Fruit fly (Drosophila melanogaster) whole organism, wandering third instar larva: Measurements from ENCODE around the gene Lrr47.
A peak's percentile ranks its signal among the peaks of the same experiment; 100 is the strongest.

Experiments
- Abd-B ChIP-seq: fragments of >200 bp; optimal IDR thresholded peaks from 2 replicates; lab custom pipeline; 2017; ENCODE audit warnings: missing biosample characterization, missing genetic modification characterization
- CG32264 ChIP-seq: fragments of 200-800 bp; sonication (Bioruptor generic); optimal IDR thresholded peaks from 2 replicates; lab custom pipeline; 2016; ENCODE audit warnings: missing biosample characterization, missing genetic modification characterization
- CG9705 ChIP-seq: fragments of 200-800 bp; sonication (Bioruptor generic); optimal IDR thresholded peaks from 2 replicates; lab custom pipeline; 2018; ENCODE audit warnings: missing biosample characterization, mild to moderate bottlenecking, missing genetic modification characterization
- CrebA ChIP-seq: fragments of 200-800 bp; sonication (Bioruptor generic); optimal IDR thresholded peaks from 2 replicates; lab custom pipeline; 2016; ENCODE audit warnings: missing biosample characterization, mild to moderate bottlenecking, missing genetic modification characterization, borderline replicate concordance
- Dfd ChIP-seq: fragments of >200 bp; optimal IDR thresholded peaks from 2 replicates; lab custom pipeline; 2017; ENCODE audit warnings: missing biosample characterization, missing genetic modification characterization
- GATAd ChIP-seq: sonication (Bioruptor generic); optimal IDR thresholded peaks from 2 replicates; lab custom pipeline; 2016; ENCODE audit warnings: missing biosample characterization, missing genetic modification characterization
- HLH106 ChIP-seq: fragments of 200-800 bp; optimal IDR thresholded peaks from 3 replicates; lab custom pipeline; 2019; ENCODE audit warnings: missing biosample characterization, mild to moderate bottlenecking, missing genetic modification characterization, moderate library complexity
- Hnf4 ChIP-seq: fragments of 200-800 bp; sonication (Bioruptor generic); optimal IDR thresholded peaks from 2 replicates; lab custom pipeline; 2016; ENCODE audit warnings: missing biosample characterization, mild to moderate bottlenecking, missing genetic modification characterization
- Hr83 ChIP-seq: fragments of 200-300 bp; sonication (Bioruptor generic); optimal IDR thresholded peaks from 2 replicates; lab custom pipeline; 2016; ENCODE audit warnings: missing biosample characterization, mild to moderate bottlenecking, missing genetic modification characterization, moderate library complexity; ENCODE audit not compliant: poor library complexity, severe bottlenecking
- Jra ChIP-seq: sonication (Bioruptor generic); optimal IDR thresholded peaks from 2 replicates; lab custom pipeline; 2016; ENCODE audit warnings: missing biosample characterization, missing genetic modification characterization
- Mio ChIP-seq: sonication (Bioruptor generic); optimal IDR thresholded peaks from 2 replicates; lab custom pipeline; 2016; ENCODE audit warnings: missing biosample characterization, missing genetic modification characterization
- Myc ChIP-seq: fragments of >200 bp; optimal IDR thresholded peaks from 2 replicates; lab custom pipeline; 2017
- N ChIP-seq: fragments of >200 bp; optimal IDR thresholded peaks from 2 replicates; lab custom pipeline; 2018; ENCODE audit warnings: missing biosample characterization, missing external identifiers, missing genetic modification characterization
- OdsH ChIP-seq: fragments of 200-800 bp; sonication (Bioruptor generic); optimal IDR thresholded peaks from 2 replicates; lab custom pipeline; 2016; ENCODE audit warnings: missing biosample characterization, mild to moderate bottlenecking, missing genetic modification characterization
- Rel ChIP-seq, 2 experiments: fragments of 200-800 bp; sonication (Bioruptor generic) in 1 of 2; optimal IDR thresholded peaks; 2 replicates in 1 of 2; 3 replicates in 1 of 2; lab custom pipeline; 2016 to 2019; ENCODE audit warnings: mild to moderate bottlenecking in 2 of 2, missing biosample characterization in 2 of 2, missing genetic modification characterization in 2 of 2, moderate library complexity in 1 of 2
- Sp1 ChIP-seq: fragments of 200-800 bp; sonication (Bioruptor generic); optimal IDR thresholded peaks from 3 replicates; lab custom pipeline; 2019; ENCODE audit warnings: missing biosample characterization, mild to moderate bottlenecking, missing genetic modification characterization, moderate library complexity
- Vsx2 ChIP-seq: fragments of 200-300, 225-300 bp; sonication (Bioruptor generic); optimal IDR thresholded peaks from 2 replicates; lab custom pipeline; 2018; ENCODE audit warnings: missing biosample characterization, missing genetic modification characterization; ENCODE audit not compliant: partially characterized antibody
- br ChIP-seq: fragments of 200-800 bp; sonication (Bioruptor generic); optimal IDR thresholded peaks from 2 replicates; lab custom pipeline; 2016; ENCODE audit warnings: missing biosample characterization, missing genetic modification characterization
- brk ChIP-seq: fragments of 200-800 bp; sonication (Bioruptor generic); optimal IDR thresholded peaks from 2 replicates; lab custom pipeline; 2016; ENCODE audit warnings: missing biosample characterization, mild to moderate bottlenecking, missing genetic modification characterization
- dl ChIP-seq, 2 experiments: fragments of 175-275, 200-275 bp in 1 of 2; fragments of 200-275 bp in 1 of 2; sonication (Bioruptor generic); optimal IDR thresholded peaks; lab custom pipeline; 2018; ENCODE audit warnings: mild to moderate bottlenecking in 2 of 2, missing biosample characterization in 2 of 2, missing genetic modification characterization in 2 of 2, moderate library complexity in 2 of 2; ENCODE audit not compliant: partially characterized antibody in 2 of 2, insufficient read depth in 1 of 2
- dsf ChIP-seq: sonication (Bioruptor generic); optimal IDR thresholded peaks from 2 replicates; lab custom pipeline; 2016; ENCODE audit warnings: missing biosample characterization, missing genetic modification characterization, borderline replicate concordance
- foxo ChIP-seq, 2 experiments: fragments of 200-800 bp; sonication (Bioruptor generic); optimal IDR thresholded peaks; 2 replicates in 1 of 2; 3 replicates in 1 of 2; lab custom pipeline; 2016 to 2017; ENCODE audit warnings: missing biosample characterization in 2 of 2, missing genetic modification characterization in 2 of 2
- fru ChIP-seq: fragments of 200-800 bp; sonication (Bioruptor generic); optimal IDR thresholded peaks from 3 replicates; lab custom pipeline; 2016; ENCODE audit warnings: missing biosample characterization, mild to moderate bottlenecking, missing genetic modification characterization
- h ChIP-seq: fragments of 200-800 bp; sonication (Bioruptor generic); optimal IDR thresholded peaks from 3 replicates; lab custom pipeline; 2016; ENCODE audit warnings: missing biosample characterization, mild to moderate bottlenecking, missing genetic modification characterization
- jim ChIP-seq: fragments of 175-275, 200-325 bp; sonication (Bioruptor generic); optimal IDR thresholded peaks from 2 replicates; lab custom pipeline; 2016; ENCODE audit warnings: missing biosample characterization, mild to moderate bottlenecking, missing genetic modification characterization
- lola ChIP-seq: fragments of >200 bp; optimal IDR thresholded peaks from 2 replicates; lab custom pipeline; 2017; ENCODE audit warnings: missing biosample characterization, missing genetic modification characterization
- pan ChIP-seq: fragments of >200 bp; optimal IDR thresholded peaks from 2 replicates; lab custom pipeline; 2017
- psq ChIP-seq: fragments of 200-800 bp; sonication (Bioruptor generic); optimal IDR thresholded peaks from 3 replicates; lab custom pipeline; 2017; ENCODE audit warnings: missing biosample characterization, mild to moderate bottlenecking, missing genetic modification characterization, moderate library complexity
- rgr ChIP-seq: fragments of 200-800 bp; sonication (Bioruptor generic); optimal IDR thresholded peaks from 3 replicates; lab custom pipeline; 2016; ENCODE audit warnings: missing biosample characterization, mild to moderate bottlenecking, missing genetic modification characterization
- sv ChIP-seq: fragments of 200-800 bp; sonication (Bioruptor generic); optimal IDR thresholded peaks from 3 replicates; lab custom pipeline; 2016; ENCODE audit warnings: missing biosample characterization, missing genetic modification characterization
- tai ChIP-seq: sonication (Bioruptor generic); optimal IDR thresholded peaks from 2 replicates; lab custom pipeline; 2016; ENCODE audit warnings: missing biosample characterization, missing genetic modification characterization
- usp ChIP-seq: fragments of >200 bp; optimal IDR thresholded peaks from 2 replicates; lab custom pipeline; 2017; ENCODE audit warnings: missing biosample characterization, missing genetic modification characterization
- woc ChIP-seq: sonication (Bioruptor generic); optimal IDR thresholded peaks from 2 replicates; lab custom pipeline; 2016; ENCODE audit warnings: missing biosample characterization, mild to moderate bottlenecking, missing genetic modification characterization

The Lrr47 gene

DNA sequence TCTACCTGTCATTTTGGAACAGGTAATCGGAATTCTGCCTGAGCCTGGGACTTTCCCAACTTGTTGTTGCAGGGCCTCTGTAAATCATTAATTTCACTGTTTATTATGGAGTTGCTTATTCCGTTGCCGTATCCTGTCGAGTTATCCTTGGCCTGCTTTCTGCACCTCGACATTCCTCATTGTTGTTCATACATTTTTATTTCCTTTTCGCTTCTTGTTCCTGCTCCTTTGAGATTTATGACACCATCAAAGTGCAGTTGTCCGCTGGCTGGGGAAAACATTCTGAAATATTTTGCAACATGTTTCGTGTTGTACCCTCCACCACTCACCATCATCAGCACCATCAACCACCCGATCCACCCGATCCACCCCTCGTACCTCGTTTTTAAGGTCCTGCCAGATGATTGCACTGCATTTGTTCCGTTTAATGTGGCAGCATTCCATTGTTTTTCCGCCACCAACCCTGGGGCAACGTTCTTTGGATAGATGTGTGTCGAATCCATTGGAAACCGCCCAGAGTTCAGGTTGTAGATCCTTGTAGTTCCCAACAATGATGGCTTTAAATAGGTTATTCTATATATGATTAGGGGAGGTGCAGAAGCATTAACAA lies 31.8 kb downstream of the Lrr47 start:
- TF ChIP-seq Myc, result no peak
- TF ChIP-seq dl (GFP tag; optimal IDR thresholded peaks at IDR 0.05; lab: Kevin White, UChicago; ENCODE audit: insufficient read depth in 1 of 2, partially characterized antibody in 2 of 2), result no peak
- no peak for TF ChIP-seq jim (GFP tag; lab: Kevin White, UChicago)
- TF ChIP-seq sv (GFP tag; lab: Kevin White, UChicago), result no peak
- no peak for TF ChIP-seq Dfd (GFP tag; lab: Kevin White, UChicago)
- TF ChIP-seq Abd-B (GFP tag; lab: Kevin White, UChicago), result no peak
- TF ChIP-seq lola (GFP tag; lab: Kevin White, UChicago), result no peak
- no peak for TF ChIP-seq Hr83
- TF ChIP-seq fru (GFP tag; lab: Kevin White, UChicago), result no peak
- TF ChIP-seq CrebA (GFP tag; lab: Kevin White, UChicago), result no peak
- TF ChIP-seq OdsH (GFP tag; lab: Kevin White, UChicago), result no peak
- TF ChIP-seq psq (GFP tag; lab: Kevin White, UChicago), result no peak
- TF ChIP-seq woc, result no peak
- no peak for TF ChIP-seq Vsx2 (GFP tag; lab: Kevin White, UChicago)
- no peak for TF ChIP-seq Rel (GFP tag; optimal IDR thresholded peaks at IDR 0.05; lab: Kevin White, UChicago)
- no peak for TF ChIP-seq Rel (tag; optimal IDR thresholded peaks at IDR 0.05; lab: Kevin White, UChicago)
- no peak for TF ChIP-seq HLH106 (tag; lab: Kevin White, UChicago)

DNA sequence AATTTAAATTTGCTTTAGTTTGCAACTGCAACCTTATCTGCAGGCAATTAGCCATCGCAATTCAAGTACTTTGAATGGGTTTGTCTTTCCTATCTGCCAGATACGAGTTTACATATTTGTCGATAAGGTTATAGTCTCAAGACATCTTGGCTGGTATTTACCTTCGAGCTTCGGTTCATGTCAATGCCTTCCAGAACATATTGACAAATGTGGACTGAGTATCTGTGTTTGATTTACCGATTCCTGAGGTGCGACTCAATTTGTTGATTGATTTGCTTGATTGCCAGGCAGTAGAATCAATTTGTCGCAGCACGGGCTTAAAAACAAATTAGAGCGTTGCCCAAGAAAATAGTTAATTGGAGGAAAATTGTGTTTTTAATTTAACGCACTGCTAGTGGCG lies 35.7 kb downstream of the Lrr47 start:
- TF ChIP-seq foxo (GFP tag; optimal IDR thresholded peaks at IDR 0.05; lab: Kevin White, UChicago) (peak in 1 of 2 experiments; percentile 12), dl (GFP tag; optimal IDR thresholded peaks at IDR 0.05; lab: Kevin White, UChicago; ENCODE audit: insufficient read depth in 1 of 2, partially characterized antibody in 2 of 2) (no peak), CG9705 (GFP tag; lab: Kevin White, UChicago) (peak; percentile 23), rgr (GFP tag; lab: Kevin White, UChicago) (peak; percentile 61), br (GFP tag; lab: Kevin White, UChicago) (peak; percentile 22), OdsH (GFP tag; lab: Kevin White, UChicago) (peak; percentile 3), h (GFP tag; lab: Kevin White, UChicago) (peak; percentile 41), Sp1 (GFP tag; lab: Kevin White, UChicago) (peak; percentile 22), N (GFP tag; lab: Kevin White, UChicago) (no peak), Hnf4 (peak; percentile 54), Vsx2 (GFP tag; lab: Kevin White, UChicago) (no peak), Hr83 (peak; percentile 75), usp (GFP tag; lab: Kevin White, UChicago) (no peak), woc (no peak), CG32264 (GFP tag; lab: Kevin White, UChicago) (no peak), tai (peak; percentile 28), Rel (GFP tag; optimal IDR thresholded peaks at IDR 0.05; lab: Kevin White, UChicago) (no peak), Rel (tag; optimal IDR thresholded peaks at IDR 0.05; lab: Kevin White, UChicago) (no peak), Jra (GFP tag; lab: Kevin White, UChicago) (peak; percentile 30), dsf (GFP tag; lab: Kevin White, UChicago) (peak; percentile 4)

DNA sequence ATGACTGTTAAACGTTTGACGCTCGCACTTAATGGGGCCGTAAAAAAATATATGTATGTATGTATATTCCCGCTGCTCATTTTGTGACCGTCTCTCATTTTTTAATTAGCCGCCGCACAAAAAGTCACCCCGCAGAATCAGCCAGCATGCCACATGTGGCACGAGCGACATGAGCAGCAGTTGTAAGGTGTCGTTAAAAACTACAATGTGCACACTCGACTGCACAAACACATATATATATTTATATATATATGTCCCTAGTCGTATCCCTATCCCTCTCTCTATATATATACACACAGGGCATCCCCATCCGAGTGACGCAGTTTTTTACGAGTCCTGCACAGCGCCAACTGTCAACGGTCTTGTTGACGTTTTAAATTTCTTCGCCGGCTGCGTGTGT lies 36.6 kb downstream of the Lrr47 start:
- no peak for TF ChIP-seq sv (GFP tag; lab: Kevin White, UChicago)
- no peak for TF ChIP-seq Myc
- no peak for TF ChIP-seq jim (GFP tag; lab: Kevin White, UChicago)
- no peak for TF ChIP-seq usp (GFP tag; lab: Kevin White, UChicago)
- TF ChIP-seq GATAd (GFP tag; lab: Kevin White, UChicago), result no peak
- TF ChIP-seq brk (GFP tag; lab: Kevin White, UChicago), result no peak
- TF ChIP-seq rgr (GFP tag; lab: Kevin White, UChicago), result no peak
- TF ChIP-seq Abd-B (GFP tag; lab: Kevin White, UChicago), result no peak

DNA sequence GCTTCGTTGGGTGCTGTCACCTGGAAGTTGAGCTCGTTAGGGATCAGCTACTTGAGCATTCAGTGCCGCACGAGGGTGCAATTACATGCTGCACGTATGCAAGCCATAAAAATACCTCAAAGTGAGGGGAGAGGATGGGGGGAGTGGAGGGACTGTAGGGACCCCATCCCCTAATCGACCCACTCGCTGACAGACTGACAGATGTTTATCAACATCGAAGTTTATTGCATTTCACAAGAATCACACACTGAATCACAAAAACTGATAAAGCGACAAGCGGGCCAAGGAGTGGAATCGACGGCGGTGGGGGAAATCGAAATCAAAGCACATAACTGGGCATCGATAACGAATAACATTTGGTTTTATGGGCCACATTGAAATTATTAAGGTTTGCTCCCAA lies 37.5 kb downstream of the Lrr47 start:
- TF ChIP-seq Rel (GFP tag; optimal IDR thresholded peaks at IDR 0.05; lab: Kevin White, UChicago) (no peak), Rel (tag; optimal IDR thresholded peaks at IDR 0.05; lab: Kevin White, UChicago) (no peak), Mio (GFP tag; lab: Kevin White, UChicago) (no peak), sv (GFP tag; lab: Kevin White, UChicago) (no peak), CG32264 (GFP tag; lab: Kevin White, UChicago) (no peak), pan (no peak), GATAd (GFP tag; lab: Kevin White, UChicago) (no peak), Hnf4 (no peak), HLH106 (tag; lab: Kevin White, UChicago) (no peak), Hr83 (no peak), N (GFP tag; lab: Kevin White, UChicago) (no peak), Myc (no peak), foxo (GFP tag; optimal IDR thresholded peaks at IDR 0.05; lab: Kevin White, UChicago) (no peak), psq (GFP tag; lab: Kevin White, UChicago) (no peak)
